Worm (Caenorhabditis elegans) whole organism, midembryonic: ENCODE measurements around the gene D1046.2.

Source experiments
- T22C8.4 ChIP-seq: fragments of 200-800 bp; sonication (Bioruptor generic); IDR thresholded peaks from 2 replicates; pipeline ENCODE4 v1.3.6; 2022; ENCODE audit warnings: missing genetic modification characterization, missing compliant biosample characterization
- flt-1 ChIP-seq: fragments of 200-800 bp; sonication (Bioruptor generic); IDR thresholded peaks from 2 replicates; pipeline ENCODE4 v1.3.6; 2022; ENCODE audit warnings: missing genetic modification characterization, missing compliant biosample characterization
- klf-2 ChIP-seq: fragments of 200-800 bp; sonication (Bioruptor generic); conservative IDR thresholded peaks from 2 replicates; pipeline ENCODE4 v1.3.6; 2022; ENCODE audit warnings: missing genetic modification reagents, missing genetic modification characterization, missing compliant biosample characterization
- med-1 ChIP-seq: sonication (generic microtip); optimal IDR thresholded peaks from 2 replicates; lab custom pipeline; 2017; ENCODE audit warnings: missing genetic modification characterization, mild to moderate bottlenecking, missing compliant biosample characterization, antibody characterized with exemption, missing genetic modification reagents; ENCODE audit not compliant: insufficient read depth
- ref-1 ChIP-seq: fragments of 200-800 bp; sonication (Bioruptor generic); conservative IDR thresholded peaks from 2 replicates; pipeline ENCODE4 v1.3.6; 2022; ENCODE audit warnings: missing genetic modification reagents, missing genetic modification characterization, missing compliant biosample characterization
- ztf-29 ChIP-seq: fragments of 200-800 bp; sonication (Bioruptor generic); IDR thresholded peaks from 2 replicates; pipeline ENCODE4 v1.3.6; 2022; ENCODE audit warnings: missing genetic modification reagents, missing genetic modification characterization, missing compliant biosample characterization

ce11 chrIV:8918790-8919189, 7.1 kb downstream of the D1046.2 start, which contains the start of gene rap-1:
- TF ChIP-seq ref-1 (GFP tag; lab: Robert Waterston, UW) = no peak
- no peak for TF ChIP-seq ztf-29
- TF ChIP-seq med-1 (GFP tag; lab: Kevin White, UChicago) = no peak
- TF ChIP-seq klf-2 (GFP tag; lab: Robert Waterston, UW) = no peak
- no peak for TF ChIP-seq T22C8.4 (GFP tag; lab: Robert Waterston, UW)
- no peak for TF ChIP-seq flt-1
